Fruit fly (Drosophila melanogaster): ENCODE results near the gene Wdr82.

Gene Wdr82

DNA sequence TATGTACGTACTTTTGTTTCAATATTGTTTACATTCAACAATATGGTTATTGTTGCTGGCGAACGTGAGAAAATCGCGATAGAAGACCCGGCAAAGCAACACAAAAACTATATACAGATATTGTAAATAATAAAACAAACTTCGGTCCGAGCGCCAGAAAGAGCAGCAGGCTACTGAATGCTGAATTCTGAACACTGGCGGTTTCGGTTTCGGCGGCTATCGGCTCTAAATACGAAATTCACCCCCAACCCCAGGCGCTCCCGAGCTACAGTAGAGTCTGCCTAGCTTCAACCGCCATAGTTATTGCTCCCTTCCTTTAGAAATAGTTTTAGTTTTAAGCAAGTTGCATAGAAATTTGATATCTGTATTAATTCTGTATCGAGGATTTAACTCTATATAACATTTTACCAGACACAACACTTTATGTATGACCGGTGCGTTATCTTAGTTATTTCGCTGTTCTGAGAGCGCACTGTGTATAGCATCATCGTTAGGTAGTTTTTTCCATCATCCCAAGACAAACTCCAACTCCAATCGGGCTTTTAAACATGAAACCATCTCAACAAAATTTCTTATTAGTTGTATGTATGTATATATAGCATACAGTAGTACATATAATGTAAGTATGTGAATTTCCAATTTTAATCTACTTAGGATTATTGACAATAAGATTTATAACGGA is 11.8 kb upstream of the Wdr82 start, which contains the start of gene CG7627 (continued):
- TF ChIP-seq CG16813 (GFP tag; IDR thresholded peaks at IDR 0.05; ENCODE audit: partially characterized antibody) (no peak), CG8478 (optimal IDR thresholded peaks at IDR 0.05) (no peak), dan (GFP tag; IDR thresholded peaks at IDR 0.05) (no peak), CG7745 (tag; optimal IDR thresholded peaks at IDR 0.05) (no peak), cad (GFP tag; optimal IDR thresholded peaks at IDR 0.05) (no peak), CG43689 (GFP tag; IDR thresholded peaks at IDR 0.05) (no peak), Ravus (GFP tag; IDR thresholded peaks at IDR 0.05) (peak; percentile 54), Max (GFP tag; optimal IDR thresholded peaks at IDR 0.05) (peak; percentile 47), CG6254 (GFP tag; optimal IDR thresholded peaks at IDR 0.05) (peak; percentile 12), CG4328 (GFP tag; optimal IDR thresholded peaks at IDR 0.05) (peak; percentile 57), br (optimal IDR thresholded peaks at IDR 0.05) (no peak), CG15696 (tag; optimal IDR thresholded peaks at IDR 0.05) (peak; percentile 65), CG8281 (tag; optimal IDR thresholded peaks at IDR 0.05) (peak; percentile 50), BEAF-32 (GFP tag; optimal IDR thresholded peaks at IDR 0.05) (no peak), CG11560 (tag; IDR thresholded peaks at IDR 0.05) (peak; percentile 63; the same call in 2 of the 3 replicates), pfk (GFP tag; optimal IDR thresholded peaks at IDR 0.05) (no peak), Oli (tag; optimal IDR thresholded peaks at IDR 0.05) (peak; percentile 54), CG9797 (GFP tag; optimal IDR thresholded peaks at IDR 0.05) (no peak), gce (GFP tag; IDR thresholded peaks at IDR 0.05) (peak; percentile 31; the same call in 1 of the 3 replicates), CG18476 (GFP tag; optimal IDR thresholded peaks at IDR 0.05) (peak; percentile 64), ci (GFP tag; IDR thresholded peaks at IDR 0.05) (peak; percentile 67; the same call in 2 of the 3 replicates), PHDP (tag; optimal IDR thresholded peaks at IDR 0.05) (peak; percentile 68), Bgb (GFP tag; IDR thresholded peaks at IDR 0.05; ENCODE audit: partially characterized antibody) (peak; percentile 38; the same call in 1 of the 2 replicates), dm (GFP tag; optimal IDR thresholded peaks at IDR 0.05) (peak; percentile 52), Rfx (GFP tag; IDR thresholded peaks at IDR 0.05) (peak; percentile 87), CG10431 (GFP tag; optimal IDR thresholded peaks at IDR 0.05) (no peak), ro (GFP tag; IDR thresholded peaks at IDR 0.05) (peak; percentile 70), D (optimal IDR thresholded peaks at IDR 0.05) (no peak), D (GFP tag; optimal IDR thresholded peaks at IDR 0.05) (peak; percentile 51), exex (tag; optimal IDR thresholded peaks at IDR 0.05) (peak; percentile 77), peb (GFP tag; IDR thresholded peaks at IDR 0.05) (peak; percentile 65), CG10209 (GFP tag; optimal IDR thresholded peaks at IDR 0.05) (peak; percentile 79), Sin3A (optimal IDR thresholded peaks at IDR 0.05) (no peak), mirr (GFP tag; optimal IDR thresholded peaks at IDR 0.05) (no peak), nmo (GFP tag; optimal IDR thresholded peaks at IDR 0.05) (peak; percentile 67), onecut (GFP tag; IDR thresholded peaks at IDR 0.05) (peak; percentile 54), hb (GFP tag; IDR thresholded peaks at IDR 0.05; ENCODE audit: partially characterized antibody) (no peak), pzg (GFP tag; optimal IDR thresholded peaks at IDR 0.05) (peak; percentile 9), tio (GFP tag; optimal IDR thresholded peaks at IDR 0.05) (peak; percentile 69), Bdp1 (GFP tag; optimal IDR thresholded peaks at IDR 0.05) (peak; percentile 61), B-H1 (GFP tag; IDR thresholded peaks at IDR 0.05) (no peak), CG11723 (GFP tag; optimal IDR thresholded peaks at IDR 0.05) (peak; percentile 50), E2f1 (GFP tag; IDR thresholded peaks at IDR 0.05) (peak; percentile 63), CG15073 (GFP tag; optimal IDR thresholded peaks at IDR 0.05) (peak; percentile 15), dmrt99B (tag; optimal IDR thresholded peaks at IDR 0.05) (peak; percentile 83), sna (GFP tag; IDR thresholded peaks at IDR 0.05; ENCODE audit: partially characterized antibody) (no peak), CG13894 (tag; optimal IDR thresholded peaks at IDR 0.05) (peak; percentile 75), CG13296 (GFP tag; optimal IDR thresholded peaks at IDR 0.05) (peak; percentile 67), CG9817 (tag; optimal IDR thresholded peaks at IDR 0.05) (peak; percentile 74), yki (optimal IDR thresholded peaks at IDR 0.05) (no peak)

Measured in whole organism, embryonic.